Worm (Caenorhabditis elegans) whole organism, L4 larva: ENCODE measurements around the gene K09A9.8.

Experiments used
- F26F4.8 ChIP-seq: fragments of 200-800 bp; sonication (Bioruptor generic); conservative IDR thresholded peaks from 2 replicates; pipeline ENCODE4 v1.3.6; 2022; ENCODE audit warnings: missing genetic modification characterization, missing compliant biosample characterization
- R02D3.7 ChIP-seq: fragments of 150-350 bp; sonication (generic microtip); optimal IDR thresholded peaks from 3 replicates; lab custom pipeline; 2014; ENCODE audit warnings: missing biosample characterization, missing genetic modification characterization
- ZK337.2 ChIP-seq: fragments of 200-800 bp; sonication (Bioruptor generic); IDR thresholded peaks from 2 replicates; pipeline ENCODE4 v1.3.6; 2022; ENCODE audit warnings: missing genetic modification reagents, missing genetic modification characterization, missing compliant biosample characterization
- aha-1 ChIP-seq: fragments of 150-350 bp; peaks from one replicate; lab custom pipeline; 2014; ENCODE audit warnings: missing biosample characterization, missing genetic modification characterization
- aly-2 ChIP-seq: sonication (generic microtip); optimal IDR thresholded peaks from 2 replicates; lab custom pipeline; 2018; ENCODE audit warnings: missing biosample characterization, missing genetic modification characterization
- ceh-20 ChIP-seq: fragments of 200-800 bp; sonication (Bioruptor generic); IDR thresholded peaks from 2 replicates; pipeline ENCODE4 v1.3.6; 2022; ENCODE audit warnings: missing genetic modification reagents, missing genetic modification characterization, missing compliant biosample characterization
- ceh-28 ChIP-seq: fragments of 150-350 bp; optimal IDR thresholded peaks from 2 replicates; lab custom pipeline; 2014; ENCODE audit warnings: missing biosample characterization, missing genetic modification reagents, missing genetic modification characterization
- ctbp-1 ChIP-seq: fragments of 200-800 bp; sonication (Bioruptor generic); IDR thresholded peaks from 2 replicates; pipeline ENCODE4 v1.3.6; 2022; ENCODE audit warnings: missing genetic modification reagents, missing genetic modification characterization, missing compliant biosample characterization
- daf-16 ChIP-seq, 3 experiments: sonication (generic microtip); optimal IDR thresholded peaks; 2 replicates each; lab custom pipeline; 2016 to 2017; ENCODE audit warnings: missing genetic modification characterization in 3 of 3, missing genetic modification reagents in 3 of 3, mild to moderate bottlenecking in 2 of 3, missing compliant biosample characterization in 2 of 3, missing biosample characterization in 1 of 3, moderate library complexity in 1 of 3
- dmd-9 ChIP-seq: fragments of 200-800 bp; sonication (Bioruptor generic); IDR thresholded peaks from 2 replicates; pipeline ENCODE4 v1.3.6; 2022; ENCODE audit warnings: missing genetic modification reagents, missing genetic modification characterization, missing compliant biosample characterization
- dpl-1 ChIP-seq: fragments of 150-350 bp; optimal IDR thresholded peaks from 2 replicates; lab custom pipeline; 2014; ENCODE audit warnings: missing biosample characterization, missing genetic modification reagents, missing genetic modification characterization
- egl-43 ChIP-seq: fragments of 200-800 bp; sonication (Bioruptor generic); IDR thresholded peaks from 2 replicates; pipeline ENCODE4 v1.3.6; 2022; ENCODE audit warnings: missing genetic modification reagents, missing genetic modification characterization, missing compliant biosample characterization
- gei-8 ChIP-seq: fragments of 200-800 bp; sonication (Bioruptor generic); optimal IDR thresholded peaks from 2 replicates; lab custom pipeline; 2018; ENCODE audit warnings: mild to moderate bottlenecking, missing genetic modification characterization, missing compliant biosample characterization
- hif-1 ChIP-seq, 2 experiments: sonication (generic microtip); optimal IDR thresholded peaks; 2 replicates each; lab custom pipeline; 2016 to 2017; ENCODE audit warnings: missing compliant biosample characterization in 2 of 2, missing genetic modification characterization in 2 of 2, missing genetic modification reagents in 2 of 2, missing genotype in 2 of 2, mild to moderate bottlenecking in 1 of 2
- hlh-11 ChIP-seq: fragments of 200-800 bp; sonication (Bioruptor generic); optimal IDR thresholded peaks from 2 replicates; lab custom pipeline; 2018; ENCODE audit warnings: mild to moderate bottlenecking, missing genetic modification characterization, missing compliant biosample characterization
- hlh-30 ChIP-seq: sonication (generic microtip); optimal IDR thresholded peaks from 2 replicates; lab custom pipeline; 2017; ENCODE audit warnings: antibody characterized with exemption, mild to moderate bottlenecking, missing genetic modification characterization, missing compliant biosample characterization; ENCODE audit not compliant: insufficient read depth
- hmg-1.1 ChIP-seq: fragments of 200-800 bp; sonication (Bioruptor generic); IDR thresholded peaks from 2 replicates; pipeline ENCODE4 v1.3.6; 2022; ENCODE audit warnings: missing genetic modification reagents, missing genetic modification characterization, missing compliant biosample characterization
- lin-1 ChIP-seq: fragments of 200-800 bp; sonication (Bioruptor generic); IDR thresholded peaks from 2 replicates; pipeline ENCODE4 v1.3.6; 2022; ENCODE audit warnings: missing genetic modification reagents, missing genetic modification characterization, missing compliant biosample characterization
- lin-39 ChIP-seq: fragments of 150-350 bp; optimal IDR thresholded peaks from 2 replicates; lab custom pipeline; 2014; ENCODE audit warnings: missing biosample characterization, missing genetic modification reagents, missing genetic modification characterization
- lsy-2 ChIP-seq, 2 experiments: fragments of 150-350 bp in 1 of 2; sonication (generic microtip) in 1 of 2; optimal IDR thresholded peaks; 2 replicates each; lab custom pipeline; 2014 to 2017; ENCODE audit warnings: missing biosample characterization in 2 of 2, missing genetic modification characterization in 2 of 2
- madf-5 ChIP-seq, 2 experiments: fragments of 200-800 bp; sonication (Bioruptor generic); IDR thresholded peaks; 2 replicates each; pipeline ENCODE4 v1.3.6; 2022; ENCODE audit warnings: missing compliant biosample characterization in 2 of 2, missing genetic modification characterization in 2 of 2
- mxl-2 ChIP-seq: fragments of 200-800 bp; sonication (Bioruptor generic); conservative IDR thresholded peaks from 2 replicates; pipeline ENCODE4 v1.3.6; 2022; ENCODE audit warnings: missing genetic modification reagents, missing genetic modification characterization, missing compliant biosample characterization
- mxl-3 ChIP-seq: fragments of 200-800 bp; sonication (Bioruptor generic); optimal IDR thresholded peaks from 2 replicates; lab custom pipeline; 2018; ENCODE audit warnings: mild to moderate bottlenecking, missing genetic modification characterization, missing compliant biosample characterization
- nhr-10 ChIP-seq: fragments of 150-350 bp; optimal IDR thresholded peaks from 2 replicates; lab custom pipeline; 2014; ENCODE audit warnings: missing biosample characterization, missing genetic modification characterization
- nhr-102 ChIP-seq: sonication (generic microtip); optimal IDR thresholded peaks from 2 replicates; lab custom pipeline; 2016; ENCODE audit warnings: mild to moderate bottlenecking, missing genetic modification characterization, moderate library complexity, missing compliant biosample characterization
- nhr-11 ChIP-seq: fragments of 150-350 bp; optimal IDR thresholded peaks from 2 replicates; lab custom pipeline; 2014; ENCODE audit warnings: missing biosample characterization, missing genetic modification characterization
- nhr-28 ChIP-seq: fragments of 150-350 bp; optimal IDR thresholded peaks from 2 replicates; lab custom pipeline; 2014; ENCODE audit warnings: missing biosample characterization, missing genetic modification characterization
- nhr-42 ChIP-seq: fragments of 200-800 bp; sonication (Bioruptor generic); IDR thresholded peaks from 2 replicates; pipeline ENCODE4 v1.3.6; 2022; ENCODE audit warnings: missing genetic modification characterization, missing compliant biosample characterization
- rbr-2 ChIP-seq: sonication (generic microtip); optimal IDR thresholded peaks from 2 replicates; lab custom pipeline; 2016; ENCODE audit warnings: missing genotype, missing genetic modification characterization, missing compliant biosample characterization
- saeg-2 ChIP-seq: fragments of 200-800 bp; sonication (Bioruptor generic); IDR thresholded peaks from 2 replicates; pipeline ENCODE4 v1.3.6; 2022; ENCODE audit warnings: missing genetic modification reagents, missing genetic modification characterization, missing compliant biosample characterization
- spr-1 ChIP-seq: sonication (generic microtip); optimal IDR thresholded peaks from 2 replicates; lab custom pipeline; 2016; ENCODE audit warnings: mild to moderate bottlenecking, missing genetic modification characterization, missing compliant biosample characterization
- spr-3 ChIP-seq: fragments of 200-800 bp; sonication (Bioruptor generic); optimal IDR thresholded peaks from 2 replicates; lab custom pipeline; 2018; ENCODE audit warnings: mild to moderate bottlenecking, missing genetic modification characterization, missing compliant biosample characterization
- unc-39 ChIP-seq: sonication (generic microtip); optimal IDR thresholded peaks from 2 replicates; lab custom pipeline; 2017; ENCODE audit warnings: missing biosample characterization, missing genetic modification characterization
- vab-7 ChIP-seq: fragments of 200-800 bp; sonication (Bioruptor generic); IDR thresholded peaks from 2 replicates; pipeline ENCODE4 v1.3.6; 2022; ENCODE audit warnings: missing genetic modification reagents, missing genetic modification characterization, missing compliant biosample characterization
- zag-1 ChIP-seq: fragments of 150-350 bp; optimal IDR thresholded peaks from 2 replicates; lab custom pipeline; 2014; ENCODE audit warnings: missing biosample characterization, missing genetic modification characterization
- zip-11 ChIP-seq: fragments of 200-800 bp; sonication (Bioruptor generic); IDR thresholded peaks from 2 replicates; pipeline ENCODE4 v1.3.6; 2022; ENCODE audit warnings: missing genetic modification characterization, missing compliant biosample characterization
- zip-2 ChIP-seq: fragments of 150-350 bp; optimal IDR thresholded peaks from 2 replicates; lab custom pipeline; 2014; ENCODE audit warnings: missing biosample characterization, missing genetic modification characterization

The K09A9.8 gene

ce11 chrX:15610527-15611091, 13.6 kb upstream of the K09A9.8 start (continued):
- TF ChIP-seq nhr-102 = peak; percentile 79
- peak; percentile 68 for TF ChIP-seq mxl-3 (GFP tag; lab: Kevin White, UChicago)
- TF ChIP-seq ceh-20 = 0 out of 2 replicates have a peak, but pooled peaks have one; percentile 23
- no peak for TF ChIP-seq spr-3
- TF ChIP-seq zag-1 (tag; lab: Kevin White, UChicago) = no peak

ce11 chrX:15609698-15610097, 12.7 kb upstream of the K09A9.8 start:
- no peak for TF ChIP-seq hlh-11 (tag; lab: Kevin White, UChicago)
- TF ChIP-seq zag-1 (tag; lab: Kevin White, UChicago) = no peak
- no peak for TF ChIP-seq nhr-10 (tag; lab: Kevin White, UChicago)
- no peak for TF ChIP-seq ctbp-1 (GFP tag; lab: Robert Waterston, UW)
- no peak for TF ChIP-seq ceh-20
- no peak for TF ChIP-seq saeg-2 (GFP tag; lab: Robert Waterston, UW)
- TF ChIP-seq dmd-9 (GFP tag; lab: Robert Waterston, UW) = no peak
- no peak for TF ChIP-seq zip-11 (GFP tag; lab: Robert Waterston, UW)
- TF ChIP-seq mxl-2 (GFP tag; lab: Robert Waterston, UW) = no peak
- no peak for TF ChIP-seq F26F4.8 (GFP tag; lab: Robert Waterston, UW)
- TF ChIP-seq madf-5 (GFP tag; IDR thresholded peaks at IDR 0.05; lab: Robert Waterston, UW) = no peak
- TF ChIP-seq dpl-1 (GFP tag; lab: Kevin White, UChicago) = no peak
- no peak for TF ChIP-seq hmg-1.1
- 0 out of 2 replicates have a peak, but pooled peaks have one; percentile 37 for TF ChIP-seq egl-43 (GFP tag; lab: Robert Waterston, UW)
- TF ChIP-seq unc-39 = no peak
- TF ChIP-seq aha-1 (tag; lab: Kevin White, UChicago) = peak; percentile 82
- no peak for TF ChIP-seq nhr-42 (GFP tag; lab: Robert Waterston, UW)
- TF ChIP-seq, all 104 proteins: peak for 2

ce11 chrX:15608593-15608992, 11.6 kb upstream of the K09A9.8 start:
- TF ChIP-seq mxl-3 (GFP tag; lab: Kevin White, UChicago) (peak; percentile 26), vab-7 (GFP tag; lab: Robert Waterston, UW) (no peak), ZK337.2 (GFP tag; lab: Robert Waterston, UW) (no peak), rbr-2 (tag; lab: Kevin White, UChicago) (no peak), R02D3.7 (tag; lab: Kevin White, UChicago) (no peak), hlh-30 (peak; percentile 45), lsy-2 (tag; optimal IDR thresholded peaks at IDR 0.05; lab: Kevin White, UChicago) (peak in 1 of 2 experiments; percentile 8), nhr-102 (no peak), zip-2 (tag; lab: Kevin White, UChicago) (no peak), lin-1 (GFP tag; lab: Robert Waterston, UW) (no peak), nhr-28 (no peak), ceh-28 (no peak), hmg-1.1 (no peak), lin-39 (tag; lab: Kevin White, UChicago) (no peak), aha-1 (tag; lab: Kevin White, UChicago) (peak; percentile 13), aly-2 (tag; lab: Kevin White, UChicago) (no peak), nhr-11 (tag; lab: Kevin White, UChicago) (peak; percentile 70), daf-16 (GFP tag; optimal IDR thresholded peaks at IDR 0.05; lab: Kevin White, UChicago) (no peak), daf-16 (tag; optimal IDR thresholded peaks at IDR 0.05; lab: Kevin White, UChicago) (peak; percentile 9), hif-1 (tag; optimal IDR thresholded peaks at IDR 0.05; lab: Kevin White, UChicago) (no peak), spr-1 (tag; lab: Kevin White, UChicago) (no peak), gei-8 (GFP tag; lab: Kevin White, UChicago) (no peak)
